Worm (Caenorhabditis elegans): Measurements from ENCODE around the gene mcm-3.
A peak's percentile ranks its signal among the peaks of the same experiment; 100 is the strongest.

The mcm-3 gene

DNA sequence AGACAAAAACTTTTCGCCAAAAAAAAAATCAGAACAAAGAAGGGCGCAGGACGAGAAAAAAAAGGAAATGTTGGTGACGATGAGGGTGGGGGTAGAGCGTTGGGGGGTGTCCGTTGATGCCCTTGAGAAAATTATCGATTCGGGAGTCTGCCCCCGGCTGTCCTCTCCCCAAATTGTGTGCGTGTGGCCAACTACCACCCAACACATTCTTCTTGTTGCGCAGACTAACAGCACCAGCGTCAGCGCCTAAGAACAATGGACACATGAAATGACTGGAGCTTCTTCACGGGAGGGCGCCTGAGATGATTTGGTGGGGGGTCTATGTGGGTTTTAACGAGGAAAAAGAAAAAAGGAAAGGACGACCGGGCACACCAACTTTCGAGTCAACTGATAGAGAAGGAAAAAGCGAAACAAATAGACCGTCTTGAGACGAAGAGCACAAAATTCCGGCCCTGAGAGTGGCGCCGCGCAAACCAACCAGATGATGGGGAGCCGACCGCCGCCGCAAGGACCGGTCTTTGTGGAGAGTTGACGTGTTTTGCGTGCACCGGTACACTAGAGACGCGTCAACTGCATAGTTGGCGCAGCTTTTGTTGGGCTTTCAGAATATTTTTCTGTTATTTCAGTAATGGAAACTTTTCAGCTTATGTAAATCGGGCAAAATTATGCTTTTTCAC lies 5.8 kb upstream of the mcm-3 start, which contains the start of gene C25D7.9 (continued):
- TF ChIP-seq pqm-1 (tag; optimal IDR thresholded peaks at IDR 0.05), result no peak
- no peak for TF ChIP-seq fos-1 (tag; optimal IDR thresholded peaks at IDR 0.05)
- peak; percentile 15 for TF ChIP-seq tbx-2 (tag; optimal IDR thresholded peaks at IDR 0.05)
- no peak for TF ChIP-seq nhr-76 (tag; optimal IDR thresholded peaks at IDR 0.05)
- no peak for TF ChIP-seq vab-15 (tag; optimal IDR thresholded peaks at IDR 0.05)
- TF ChIP-seq unc-130 (tag; optimal IDR thresholded peaks at IDR 0.05), result no peak
- TF ChIP-seq C16A3.4 (tag; optimal IDR thresholded peaks at IDR 0.05), result peak; percentile 25
- peak; percentile 46 for TF ChIP-seq snu-23 (GFP tag; optimal IDR thresholded peaks at IDR 0.05)
- no peak for TF ChIP-seq nhr-11 (tag; optimal IDR thresholded peaks at IDR 0.05)
- no peak for TF ChIP-seq blmp-1 (tag; optimal IDR thresholded peaks at IDR 0.05)
- peak; percentile 4 for TF ChIP-seq unc-86 (tag; optimal IDR thresholded peaks at IDR 0.05)
- TF ChIP-seq nhr-85 (tag), result peak; percentile 70
- TF ChIP-seq aly-2 (tag; optimal IDR thresholded peaks at IDR 0.05), result no peak
- TF ChIP-seq nhr-84 (tag; optimal IDR thresholded peaks at IDR 0.05), result no peak
- no peak for TF ChIP-seq hlh-4 (tag; optimal IDR thresholded peaks at IDR 0.05)
- no peak for TF ChIP-seq ztf-11 (tag; optimal IDR thresholded peaks at IDR 0.05)
- peak; percentile 34 to 53 for TF ChIP-seq efl-1 (optimal IDR thresholded peaks at IDR 0.05)
- peak; percentile 37 to 89 for TF ChIP-seq efl-1 (GFP tag; optimal IDR thresholded peaks at IDR 0.05 in 1 of 2)
- TF ChIP-seq unc-30 (tag; optimal IDR thresholded peaks at IDR 0.05), result no peak
- TF ChIP-seq pag-3 (tag; optimal IDR thresholded peaks at IDR 0.05; ENCODE audit: borderline replicate concordance, insufficient read depth), result no peak
- TF ChIP-seq nhr-12 (tag; optimal IDR thresholded peaks at IDR 0.05), result no peak
- no peak for TF ChIP-seq elt-2 (tag; optimal IDR thresholded peaks at IDR 0.05)
- TF ChIP-seq nhr-47 (tag; optimal IDR thresholded peaks at IDR 0.05), result no peak
- TF ChIP-seq lin-35 (GFP tag; optimal IDR thresholded peaks at IDR 0.05), result peak; percentile 47 to 53
- TF ChIP-seq lsy-2 (tag; optimal IDR thresholded peaks at IDR 0.05), result peak; percentile 31 to 62
- peak; percentile 72 for TF ChIP-seq rnt-1 (tag; optimal IDR thresholded peaks at IDR 0.05)
- TF ChIP-seq F16B12.6 (tag; optimal IDR thresholded peaks at IDR 0.05), result no peak
- TF ChIP-seq nhr-71 (tag; optimal IDR thresholded peaks at IDR 0.05), result peak; percentile 48
- TF ChIP-seq nhr-19 (GFP tag; conservative IDR thresholded peaks at IDR 0.05), result peak; percentile 24; the same call in 1 of the 2 replicates
- TF ChIP-seq mef-2 (tag; optimal IDR thresholded peaks at IDR 0.05), result no peak
- TF ChIP-seq irx-1 (tag; optimal IDR thresholded peaks at IDR 0.05), result no peak
- no peak for TF ChIP-seq jun-1 (tag; optimal IDR thresholded peaks at IDR 0.05)
- no peak for TF ChIP-seq nhr-237 (tag; optimal IDR thresholded peaks at IDR 0.05)
- TF ChIP-seq fkh-8 (tag; optimal IDR thresholded peaks at IDR 0.05), result peak; percentile 35
- no peak for TF ChIP-seq ceh-90 (tag; optimal IDR thresholded peaks at IDR 0.05)
- TF ChIP-seq elt-3 (tag; optimal IDR thresholded peaks at IDR 0.05), result no peak
- TF ChIP-seq unc-62 (GFP tag; optimal IDR thresholded peaks at IDR 0.05), result no peak
- no peak for TF ChIP-seq ets-5 (GFP tag; IDR thresholded peaks at IDR 0.05)
- no peak for TF ChIP-seq fkh-10 (GFP tag; optimal IDR thresholded peaks at IDR 0.05)
- no peak for TF ChIP-seq C34B4.2 (tag; optimal IDR thresholded peaks at IDR 0.05)
- peak; percentile 17 for TF ChIP-seq skn-1 (tag; optimal IDR thresholded peaks at IDR 0.05)
- no peak for TF ChIP-seq nhr-90 (tag; optimal IDR thresholded peaks at IDR 0.05; ENCODE audit: poor library complexity)
- peak; percentile 55 for TF ChIP-seq lin-14 (GFP tag; optimal IDR thresholded peaks at IDR 0.05)
- no peak for TF ChIP-seq tlp-1 (tag; optimal IDR thresholded peaks at IDR 0.05)
- TF ChIP-seq dpl-1 (GFP tag; optimal IDR thresholded peaks at IDR 0.05), result peak; percentile 17 to 52 (median 45)
- TF ChIP-seq sptf-1 (tag; optimal IDR thresholded peaks at IDR 0.05), result no peak
- TF ChIP-seq aha-1 (tag; optimal IDR thresholded peaks at IDR 0.05), result no peak
- no peak for TF ChIP-seq hlh-17 (GFP tag; optimal IDR thresholded peaks at IDR 0.05; ENCODE audit: borderline replicate concordance)
- no peak for TF ChIP-seq hpl-2 (GFP tag; optimal IDR thresholded peaks at IDR 0.05)
- peak; percentile 28 for TF ChIP-seq xbp-1 (tag; optimal IDR thresholded peaks at IDR 0.05)

Measured in whole organism, L1 larva.